Worm (Caenorhabditis elegans): Measurements from ENCODE around the gene sem-5.

Gene sem-5

DNA sequence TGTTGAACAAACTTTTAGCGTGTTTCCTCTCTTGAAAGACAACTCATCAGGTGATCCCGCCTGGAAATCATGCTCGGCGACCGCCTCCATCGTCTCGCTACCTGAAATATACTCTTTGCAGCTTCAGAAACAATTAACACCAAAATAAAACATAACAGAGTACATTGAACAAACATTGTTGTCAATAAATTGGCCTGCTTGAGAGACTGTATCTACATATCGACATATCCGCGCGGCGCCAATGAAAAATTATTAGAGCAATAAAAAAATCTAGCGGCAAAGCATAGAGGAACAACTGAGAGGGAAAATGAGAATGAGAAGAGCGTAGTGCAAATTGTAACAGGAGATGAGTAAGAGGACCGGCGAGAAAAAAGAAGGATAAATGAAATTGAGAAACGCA lies at the start of gene sem-5:
Gene sem-5 (minus strand): TSS at position 101 of the 400 bp plus-strand sequence.
- TF ChIP-seq F49E8.2 (tag; optimal IDR thresholded peaks at IDR 0.05; ENCODE audit: borderline replicate concordance) (no peak), dpl-1 (GFP tag; optimal IDR thresholded peaks at IDR 0.05) (no peak), ctbp-1 (GFP tag; IDR thresholded peaks at IDR 0.05) (no peak), Y105C5A.15 (GFP tag; IDR thresholded peaks at IDR 0.05) (no peak), mdt-29 (GFP tag; IDR thresholded peaks at IDR 0.05) (no peak), hlh-11 (tag; optimal IDR thresholded peaks at IDR 0.05) (no peak), ces-1 (GFP tag; optimal IDR thresholded peaks at IDR 0.05) (no peak), D1046.2 (GFP tag; IDR thresholded peaks at IDR 0.05) (no peak), dmd-9 (GFP tag; IDR thresholded peaks at IDR 0.05) (no peak), hlh-30 (tag; optimal IDR thresholded peaks at IDR 0.05; ENCODE audit: insufficient read depth) (no peak)

DNA sequence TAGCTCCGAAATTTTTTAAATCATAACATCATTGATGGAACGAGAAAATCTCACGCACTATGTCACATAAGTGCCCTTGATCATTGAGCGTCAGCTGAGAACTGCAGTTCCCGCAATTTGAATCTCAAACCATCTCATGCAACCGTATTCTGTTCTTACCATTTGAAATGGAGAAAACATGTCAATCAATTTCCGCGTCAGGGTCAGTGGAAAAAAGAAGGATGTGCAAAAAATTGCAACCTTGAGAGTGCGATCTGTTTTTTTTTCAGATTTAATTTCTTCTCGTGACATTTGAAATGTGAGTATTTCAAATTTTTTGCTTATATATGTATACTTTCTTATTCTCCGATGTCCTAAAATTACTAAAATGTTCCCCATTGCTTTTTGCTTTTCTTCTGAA lies 49.1 kb upstream of the sem-5 start:
- no peak for TF ChIP-seq aly-2 (tag; optimal IDR thresholded peaks at IDR 0.05)
- TF ChIP-seq hlh-30 (tag; optimal IDR thresholded peaks at IDR 0.05; ENCODE audit: insufficient read depth), result peak; percentile 54
- TF ChIP-seq egl-27 (tag; optimal IDR thresholded peaks at IDR 0.05), result no peak
- no peak for TF ChIP-seq nhr-42 (GFP tag; IDR thresholded peaks at IDR 0.05)
- TF ChIP-seq gei-8 (GFP tag; optimal IDR thresholded peaks at IDR 0.05), result no peak
- peak; percentile 33 for TF ChIP-seq mep-1 (tag; optimal IDR thresholded peaks at IDR 0.05)
- TF ChIP-seq lin-15B (tag; optimal IDR thresholded peaks at IDR 0.05), result no peak
- peak in 1 of 2 experiments; percentile 69 for TF ChIP-seq unc-62 (GFP tag; optimal IDR thresholded peaks at IDR 0.05 in 1 of 2)
- no peak for TF ChIP-seq unc-62 (tag; optimal IDR thresholded peaks at IDR 0.05)
- no peak for TF ChIP-seq php-3 (GFP tag; IDR thresholded peaks at IDR 0.05)
- peak; percentile 94 for TF ChIP-seq nhr-25 (tag; optimal IDR thresholded peaks at IDR 0.05; ENCODE audit: borderline replicate concordance, insufficient read depth)
- no peak for TF ChIP-seq dpl-1 (GFP tag; optimal IDR thresholded peaks at IDR 0.05)
- TF ChIP-seq lsy-2 (tag; optimal IDR thresholded peaks at IDR 0.05), result peak in 1 of 2 experiments; percentile 22
- TF ChIP-seq snpc-1.2 (GFP tag; IDR thresholded peaks at IDR 0.05), result no peak

DNA sequence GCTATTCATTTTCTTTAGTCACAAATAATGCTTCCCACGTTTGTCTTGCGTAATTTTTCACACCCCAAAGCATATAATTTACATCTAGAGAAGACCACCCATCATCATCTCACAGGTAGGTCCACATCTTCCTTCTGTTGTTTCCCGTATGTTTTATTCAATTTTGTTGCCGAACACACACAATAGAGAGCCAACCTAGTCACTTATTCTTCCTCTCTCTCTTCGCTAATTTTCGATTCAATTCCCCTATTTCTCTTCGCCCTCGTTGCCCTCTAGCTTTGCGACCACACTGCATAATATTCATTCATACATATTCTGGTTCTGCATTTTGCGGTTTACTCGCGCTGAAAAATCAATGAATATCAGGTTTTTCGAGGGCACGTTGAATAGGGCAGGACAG lies 44.4 kb upstream of the sem-5 start:
- peak in 1 of 2 experiments; percentile 56 for TF ChIP-seq unc-62 (GFP tag; optimal IDR thresholded peaks at IDR 0.05 in 1 of 2)
- no peak for TF ChIP-seq unc-62 (tag; optimal IDR thresholded peaks at IDR 0.05)
- TF ChIP-seq ceh-28 (tag; optimal IDR thresholded peaks at IDR 0.05), result no peak
- peak; percentile 61 for TF ChIP-seq aha-1 (tag)
- TF ChIP-seq tag-97 (GFP tag; IDR thresholded peaks at IDR 0.05), result no peak
- no peak for TF ChIP-seq nhr-76 (tag; optimal IDR thresholded peaks at IDR 0.05)
- TF ChIP-seq F37D6.2 (tag; optimal IDR thresholded peaks at IDR 0.05), result no peak

DNA sequence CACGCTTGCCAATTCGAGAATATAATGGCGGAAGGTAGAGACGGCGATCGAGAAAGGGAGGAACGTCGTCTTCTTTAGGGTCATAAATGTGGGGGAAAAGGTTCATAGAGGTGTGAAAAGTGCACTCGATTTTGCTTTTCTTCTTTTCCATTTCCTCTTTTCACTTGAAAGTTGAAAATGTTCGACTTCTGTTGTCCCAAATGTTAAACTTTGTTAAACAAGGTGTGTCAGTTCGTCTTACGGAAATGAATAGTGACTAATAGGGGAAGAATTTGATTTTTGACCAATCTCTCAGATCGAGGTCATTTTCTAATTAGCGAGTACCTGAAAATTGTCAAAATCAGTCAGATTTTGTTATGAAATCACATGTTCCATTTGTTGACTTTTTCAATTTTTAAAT lies 43.3 kb upstream of the sem-5 start:
- TF ChIP-seq jun-1 (tag; optimal IDR thresholded peaks at IDR 0.05) (no peak), ama-1 (optimal IDR thresholded peaks at IDR 0.05) (no peak), aha-1 (tag) (peak; percentile 52), mxl-3 (GFP tag; optimal IDR thresholded peaks at IDR 0.05) (peak; percentile 10), daf-12 (tag; optimal IDR thresholded peaks at IDR 0.05) (no peak), unc-62 (GFP tag; optimal IDR thresholded peaks at IDR 0.05 in 1 of 2) (peak in 1 of 2 experiments; percentile 18), unc-62 (tag; optimal IDR thresholded peaks at IDR 0.05) (no peak), aly-2 (tag; optimal IDR thresholded peaks at IDR 0.05) (no peak)

DNA sequence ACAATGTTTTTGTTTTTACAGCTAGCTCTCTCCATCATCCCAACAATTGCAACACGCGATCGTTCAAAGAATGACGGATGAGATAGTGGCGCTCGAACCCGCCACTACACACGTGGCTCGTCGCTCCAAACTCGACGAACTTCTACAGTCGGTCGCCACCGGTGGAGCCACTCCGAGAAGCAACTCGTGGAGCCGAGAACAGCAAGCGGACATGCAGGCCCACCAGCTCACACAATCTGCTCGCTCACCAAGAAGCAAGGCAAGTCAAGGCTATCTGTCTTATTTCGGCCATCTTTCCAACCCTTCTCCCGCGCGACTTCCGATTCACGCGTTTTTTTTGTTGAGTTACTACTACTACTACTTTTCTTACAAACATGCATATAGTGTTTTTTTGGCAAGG lies 42.1 kb upstream of the sem-5 start, which contains the start of the genes F45E1.1 and F45E1.2:
Gene F45E1.1 (plus strand): TSS at position 20 of the 400 bp plus-strand sequence.
Gene F45E1.2 (plus strand): TSS at position 71 of the 400 bp plus-strand sequence.
- TF ChIP-seq aha-1 (tag) (peak; percentile 18), set-16 (GFP tag; IDR thresholded peaks at IDR 0.05) (peak; percentile 76; the same call in 1 of the 2 replicates), zfp-3 (GFP tag; conservative IDR thresholded peaks at IDR 0.05) (no peak), nhr-6 (tag; optimal IDR thresholded peaks at IDR 0.05) (no peak)
